Fruit fly (Drosophila melanogaster) whole organism, adult: ENCODE measurements around the gene Obp99d.

Experiments used
- CG14711 ChIP-seq: fragments of 200-800 bp; sonication (Bioruptor generic); optimal IDR thresholded peaks from 2 replicates; lab custom pipeline; 2018; ENCODE audit warnings: missing biosample characterization, mild to moderate bottlenecking, missing genetic modification characterization, moderate library complexity
- CG7045 ChIP-seq: fragments of 200-800 bp; sonication (Bioruptor generic); optimal IDR thresholded peaks from 2 replicates; lab custom pipeline; 2017; ENCODE audit warnings: missing biosample characterization, mild to moderate bottlenecking, missing genetic modification characterization
- pad ChIP-seq: fragments of 200-800 bp; sonication (Bioruptor generic); optimal IDR thresholded peaks from 3 replicates; lab custom pipeline; 2017; ENCODE audit warnings: missing biosample characterization, missing genetic modification characterization, mild to moderate bottlenecking, moderate library complexity, missing genetic modification reagents
- toe ChIP-seq: fragments of 200-800 bp; sonication (Bioruptor generic); optimal IDR thresholded peaks from 2 replicates; lab custom pipeline; 2016; ENCODE audit warnings: missing biosample characterization, missing genetic modification characterization

dm6 chr3R:29672156-29672555 lies 42.1 kb upstream of the Obp99d start, which contains the start of gene ppk19:
- TF ChIP-seq CG7045 (GFP tag; lab: Kevin White, UChicago) (no peak), toe (GFP tag; lab: Kevin White, UChicago) (no peak), pad (GFP tag; lab: Kevin White, UChicago) (no peak), CG14711 (tag; lab: Kevin White, UChicago) (no peak)
